Worm (Caenorhabditis elegans): ENCODE results near the gene K08D10.10.
"Not testable (repeated sequence)": the region's sequence is repeated elsewhere in the genome, so short reads cannot be mapped to it uniquely, and the experiment has no call there.

ce11 chrIV:4186099-4186498 is 34.1 kb downstream of the K08D10.10 start, which contains the start of gene K08D10.11:
- TF ChIP-seq nfya-1 (tag; optimal IDR thresholded peaks at IDR 0.05; ENCODE audit: borderline replicate concordance, insufficient read depth); bed-1 (GFP tag; IDR thresholded peaks at IDR 0.05); attf-3 (GFP tag; conservative IDR thresholded peaks at IDR 0.05); unc-62 (GFP tag; optimal IDR thresholded peaks at IDR 0.05); lag-1 (GFP tag; IDR thresholded peaks at IDR 0.05): not testable (repeated sequence)
